Worm (Caenorhabditis elegans): Measurements from ENCODE around the gene vit-3.

The vit-3 gene

DNA sequence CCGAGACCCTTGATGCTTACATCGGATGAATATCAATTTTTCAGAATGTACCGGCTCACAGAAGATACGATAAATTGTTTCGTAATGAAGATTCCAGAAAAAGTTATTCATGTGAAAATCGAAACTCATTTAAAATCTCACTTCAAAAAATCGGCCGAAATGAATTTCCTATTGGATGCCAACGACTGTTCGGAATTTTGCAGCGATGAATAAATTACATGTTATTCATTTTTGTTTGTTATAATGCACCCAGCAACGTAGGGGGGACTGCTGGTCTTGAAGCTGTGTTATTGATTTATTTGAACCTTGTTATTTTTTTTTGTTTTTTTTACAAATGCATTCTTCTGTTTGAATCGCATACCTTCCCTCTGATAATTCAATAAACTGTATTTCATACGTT lies 5.5 kb downstream of the vit-3 start:
- TF ChIP-seq mbf-1 (tag; optimal IDR thresholded peaks at IDR 0.05), result no peak

DNA sequence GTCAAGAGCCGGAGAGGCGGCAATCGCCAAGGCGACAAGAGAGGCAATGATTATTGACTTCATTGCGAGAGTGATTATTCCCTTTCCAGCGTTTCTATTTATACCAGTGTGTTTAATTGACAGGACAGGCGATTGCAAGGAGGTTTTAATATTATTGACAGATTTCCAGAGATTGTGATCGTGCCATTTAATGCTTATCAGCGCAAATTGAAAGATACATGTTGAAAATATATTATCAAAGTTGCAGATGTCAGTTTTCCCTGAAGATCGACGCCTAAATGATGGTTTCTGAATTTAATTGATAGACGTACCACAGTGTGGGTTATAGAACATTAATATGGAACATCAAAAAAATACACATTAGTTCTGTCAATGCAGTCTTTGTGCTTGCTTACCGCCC lies 8.4 kb downstream of the vit-3 start, which contains the start of gene vit-4:
Gene vit-4 (minus strand): TSS at position 63 of the 400 bp plus-strand sequence.
- TF ChIP-seq snpc-4 (tag; optimal IDR thresholded peaks at IDR 0.05) (no peak), nhr-25 (tag; optimal IDR thresholded peaks at IDR 0.05) (no peak), nhr-237 (tag; optimal IDR thresholded peaks at IDR 0.05) (no peak), lin-11 (tag; optimal IDR thresholded peaks at IDR 0.05) (no peak), mbf-1 (tag; optimal IDR thresholded peaks at IDR 0.05) (no peak), nhr-11 (tag; optimal IDR thresholded peaks at IDR 0.05) (no peak), nhr-21 (tag; optimal IDR thresholded peaks at IDR 0.05) (no peak), mdl-1 (tag; optimal IDR thresholded peaks at IDR 0.05) (no peak), ceh-16 (tag; optimal IDR thresholded peaks at IDR 0.05) (no peak), zag-1 (tag; optimal IDR thresholded peaks at IDR 0.05) (no peak), sma-3 (GFP tag; optimal IDR thresholded peaks at IDR 0.05) (no peak), ceh-82 (tag; optimal IDR thresholded peaks at IDR 0.05) (no peak), ama-1 (optimal IDR thresholded peaks at IDR 0.05) (no peak), nhr-6 (tag; optimal IDR thresholded peaks at IDR 0.05) (no peak), lin-39 (tag; optimal IDR thresholded peaks at IDR 0.05) (no peak), ztf-4 (tag; optimal IDR thresholded peaks at IDR 0.05) (no peak), R02D3.7 (tag; optimal IDR thresholded peaks at IDR 0.05) (no peak), C34F6.9 (tag; optimal IDR thresholded peaks at IDR 0.05) (no peak), fos-1 (tag; optimal IDR thresholded peaks at IDR 0.05) (no peak), ztf-11 (tag; optimal IDR thresholded peaks at IDR 0.05) (no peak)

DNA sequence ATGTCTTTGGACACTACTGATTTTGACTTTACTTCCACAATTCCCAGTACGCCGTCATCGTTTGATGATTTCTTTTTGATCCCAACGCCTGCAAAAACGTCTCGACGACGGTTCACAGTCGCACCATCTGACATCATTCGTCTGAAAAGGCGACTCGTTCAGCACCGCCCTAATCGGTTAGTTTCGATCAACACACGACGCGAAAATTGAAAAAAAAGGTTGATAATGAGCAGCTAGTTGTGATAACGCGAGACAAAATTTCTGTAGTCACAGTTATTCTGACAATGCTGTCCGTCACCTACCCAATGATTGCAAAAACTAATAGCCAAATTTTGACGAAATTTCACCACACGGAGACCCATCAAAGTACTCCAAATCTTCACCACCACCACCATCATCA lies 16.4 kb downstream of the vit-3 start:
- peak; percentile 31 for TF ChIP-seq sma-9 (GFP tag; optimal IDR thresholded peaks at IDR 0.05)
- no peak for TF ChIP-seq sma-9 (tag; optimal IDR thresholded peaks at IDR 0.05)
- TF ChIP-seq unc-62 (GFP tag; optimal IDR thresholded peaks at IDR 0.05), result no peak
- no peak for TF ChIP-seq mbf-1 (tag; optimal IDR thresholded peaks at IDR 0.05)
- TF ChIP-seq mdl-1 (tag; optimal IDR thresholded peaks at IDR 0.05), result no peak
- TF ChIP-seq fos-1 (tag; optimal IDR thresholded peaks at IDR 0.05), result peak; percentile 60
- TF ChIP-seq unc-55 (GFP tag; optimal IDR thresholded peaks at IDR 0.05), result no peak
- TF ChIP-seq crh-2 (tag; optimal IDR thresholded peaks at IDR 0.05), result peak; percentile 3
- TF ChIP-seq ztf-4 (tag; optimal IDR thresholded peaks at IDR 0.05), result no peak

ce11 chrX:3554117-3554516 lies 18.2 kb downstream of the vit-3 start:
- TF ChIP-seq blmp-1 (tag; optimal IDR thresholded peaks at IDR 0.05; ENCODE audit: insufficient read depth) (no peak), mbf-1 (tag; optimal IDR thresholded peaks at IDR 0.05) (no peak), lin-13 (GFP tag; optimal IDR thresholded peaks at IDR 0.05) (no peak), ztf-1 (GFP tag; conservative IDR thresholded peaks at IDR 0.05) (no peak), F13H6.1 (tag; optimal IDR thresholded peaks at IDR 0.05) (no peak), ama-1 (optimal IDR thresholded peaks at IDR 0.05) (no peak)

DNA sequence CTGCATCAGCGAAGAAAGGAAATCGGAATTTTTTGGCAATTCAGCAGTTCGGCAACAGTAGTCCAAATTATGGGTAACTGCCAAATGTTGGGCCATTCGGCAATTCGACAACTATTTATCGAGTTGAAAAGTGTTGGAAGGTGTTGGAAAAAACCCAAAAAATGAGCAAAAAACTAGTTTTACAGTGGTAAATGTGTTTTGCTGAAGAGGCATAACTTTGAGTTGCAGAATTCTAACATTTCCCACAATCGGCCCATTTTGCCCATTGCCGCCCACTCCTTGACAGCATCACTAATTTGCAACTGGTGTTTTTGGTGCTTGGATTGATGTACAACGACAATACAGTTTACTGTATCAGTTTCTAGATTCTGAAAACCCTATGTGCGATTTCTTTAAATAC lies 18.7 kb downstream of the vit-3 start:
- TF ChIP-seq unc-39 (tag; optimal IDR thresholded peaks at IDR 0.05), result no peak
- no peak for TF ChIP-seq dmd-4 (tag; optimal IDR thresholded peaks at IDR 0.05)
- no peak for TF ChIP-seq nhr-129 (tag; optimal IDR thresholded peaks at IDR 0.05)

DNA sequence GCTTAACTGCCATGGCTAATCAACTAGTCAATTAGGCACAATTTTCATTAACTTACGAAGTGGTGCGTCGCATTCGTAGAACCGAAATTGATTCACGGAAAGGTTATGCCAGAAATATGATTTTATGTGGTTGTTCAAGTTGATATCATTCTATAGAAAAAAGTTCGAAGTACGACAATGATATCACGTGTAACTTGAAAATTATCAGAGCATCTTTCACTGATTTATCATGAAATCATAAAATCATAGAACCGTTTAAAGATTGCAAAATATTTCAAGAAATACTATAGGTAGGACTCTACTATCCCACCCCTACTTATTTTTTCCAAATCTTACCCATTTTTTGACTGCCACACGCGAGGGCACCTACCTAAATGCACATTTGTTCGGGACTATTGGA lies 19.4 kb downstream of the vit-3 start:
- TF ChIP-seq fos-1 (tag; optimal IDR thresholded peaks at IDR 0.05), result peak; percentile 39
- no peak for TF ChIP-seq unc-55 (GFP tag; optimal IDR thresholded peaks at IDR 0.05)
- TF ChIP-seq sem-4 (tag; optimal IDR thresholded peaks at IDR 0.05), result no peak

ce11 chrX:3551173-3551572 lies 21.2 kb downstream of the vit-3 start:
- TF ChIP-seq snpc-4 (tag; optimal IDR thresholded peaks at IDR 0.05) (no peak), fos-1 (tag; optimal IDR thresholded peaks at IDR 0.05) (peak; percentile 17), sma-9 (GFP tag; optimal IDR thresholded peaks at IDR 0.05) (peak; percentile 22), sma-9 (tag; optimal IDR thresholded peaks at IDR 0.05) (no peak)
